Worm (Caenorhabditis elegans): ENCODE measurements around the gene pgm-3.

The pgm-3 gene

DNA sequence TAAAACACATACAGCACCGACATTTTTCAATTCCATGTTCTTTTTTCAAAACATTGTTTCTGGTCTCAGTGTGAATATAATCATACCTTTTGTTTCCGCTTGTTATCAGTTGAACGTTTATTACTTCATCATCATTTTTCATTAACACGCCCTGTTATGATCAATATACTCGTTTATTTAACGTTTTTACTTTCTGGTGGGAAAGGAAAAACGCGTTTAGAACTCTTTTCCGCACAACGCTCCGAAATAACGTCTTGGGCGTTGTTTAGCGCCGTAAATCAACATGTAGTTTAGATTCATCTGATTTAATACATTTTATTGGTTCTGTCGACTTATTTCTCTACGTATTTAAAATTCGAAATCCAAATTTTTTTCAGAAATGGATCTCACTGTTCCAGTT is at the start of gene pgm-3:
TSS of gene pgm-3 (plus strand) at position 378 of the 400 bp plus-strand sequence.
- no peak for TF ChIP-seq tab-1 (GFP tag; IDR thresholded peaks at IDR 0.05)
- no peak for TF ChIP-seq ztf-29 (GFP tag; IDR thresholded peaks at IDR 0.05)
- TF ChIP-seq ztf-23 (GFP tag; IDR thresholded peaks at IDR 0.05), result no peak

DNA sequence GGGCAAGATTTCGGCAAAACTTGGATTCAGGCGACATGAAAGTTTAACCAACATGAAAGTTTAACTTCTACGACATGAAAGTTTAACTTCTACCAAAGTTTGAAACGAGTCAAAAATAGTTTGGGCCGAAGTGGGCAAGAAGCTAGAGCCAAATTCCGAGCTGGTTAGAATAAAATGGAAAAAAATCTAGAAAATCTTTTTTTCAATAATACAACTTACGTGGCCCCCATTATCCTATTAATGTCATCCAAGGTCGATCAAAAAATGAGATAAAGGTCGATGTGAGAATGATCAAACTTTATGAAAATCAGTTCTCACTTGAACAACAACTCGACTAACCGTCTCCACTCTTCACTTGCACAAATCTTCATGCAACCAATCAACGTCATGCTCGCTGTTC is 48.2 kb upstream of the pgm-3 start, which contains the start of gene F08B4.8:
TSS of gene F08B4.8 (plus strand) at position 301 of the 400 bp plus-strand sequence.
- no peak for TF ChIP-seq cog-1 (tag; optimal IDR thresholded peaks at IDR 0.05)
- TF ChIP-seq T22C8.4 (GFP tag; IDR thresholded peaks at IDR 0.05), result no peak
- no peak for TF ChIP-seq med-1 (GFP tag; optimal IDR thresholded peaks at IDR 0.05; ENCODE audit: insufficient read depth)
- no peak for TF ChIP-seq klf-2 (GFP tag; conservative IDR thresholded peaks at IDR 0.05)
- no peak for TF ChIP-seq ztf-23 (GFP tag; IDR thresholded peaks at IDR 0.05)

DNA sequence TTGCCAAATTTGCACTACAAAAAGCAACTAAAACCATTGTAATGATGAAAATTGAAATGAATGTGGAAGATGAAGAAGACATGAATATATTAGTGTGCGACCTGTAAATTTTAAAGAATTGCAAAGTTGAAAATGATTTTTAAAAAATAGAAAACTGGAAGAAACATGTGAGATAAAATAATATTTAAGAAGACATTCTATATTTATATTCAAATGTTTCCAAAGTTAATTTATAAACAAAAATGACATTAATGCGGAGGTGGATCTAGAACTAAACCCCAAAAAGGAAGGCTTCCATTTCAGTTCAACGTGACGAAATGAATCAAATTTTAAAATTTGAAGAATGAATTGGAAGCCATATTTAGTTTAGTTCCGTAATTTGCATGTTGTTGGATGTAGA is 46.3 kb upstream of the pgm-3 start, which contains the start of gene nlp-60:
TSS of gene nlp-60 (minus strand) at position 101 of the 400 bp plus-strand sequence.
- TF ChIP-seq ztf-23 (GFP tag; IDR thresholded peaks at IDR 0.05), result no peak

DNA sequence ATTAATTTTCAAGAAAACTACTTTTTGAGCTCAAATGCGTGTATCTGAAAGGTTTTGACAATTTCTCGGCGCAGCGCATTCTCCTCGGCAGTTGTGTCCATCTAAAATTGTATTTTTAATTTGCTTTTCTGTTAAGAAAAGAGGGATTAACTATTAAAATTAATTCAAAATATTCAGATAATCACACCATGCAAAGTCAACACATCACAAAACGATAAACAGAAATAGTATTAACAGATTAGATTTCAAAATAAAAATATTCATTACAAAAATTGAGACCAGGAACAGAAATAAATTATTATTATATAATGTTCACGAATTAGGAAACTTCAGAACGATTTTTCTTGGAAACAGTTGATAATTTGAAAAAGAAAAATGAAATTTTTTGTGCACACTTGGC is 39.0 kb upstream of the pgm-3 start, which contains the start of gene pole-2:
TSS of gene pole-2 (minus strand) at position 101 of the 400 bp plus-strand sequence.
- TF ChIP-seq T22C8.4 (GFP tag; IDR thresholded peaks at IDR 0.05) (no peak), med-1 (GFP tag; optimal IDR thresholded peaks at IDR 0.05; ENCODE audit: insufficient read depth) (no peak), tab-1 (GFP tag; IDR thresholded peaks at IDR 0.05) (no peak), ztf-23 (GFP tag; IDR thresholded peaks at IDR 0.05) (no peak), ref-1 (GFP tag; conservative IDR thresholded peaks at IDR 0.05) (no peak), cog-1 (tag; optimal IDR thresholded peaks at IDR 0.05) (no peak), ztf-29 (GFP tag; IDR thresholded peaks at IDR 0.05) (no peak), klf-2 (GFP tag; conservative IDR thresholded peaks at IDR 0.05) (no peak), flt-1 (GFP tag; IDR thresholded peaks at IDR 0.05) (no peak)

DNA sequence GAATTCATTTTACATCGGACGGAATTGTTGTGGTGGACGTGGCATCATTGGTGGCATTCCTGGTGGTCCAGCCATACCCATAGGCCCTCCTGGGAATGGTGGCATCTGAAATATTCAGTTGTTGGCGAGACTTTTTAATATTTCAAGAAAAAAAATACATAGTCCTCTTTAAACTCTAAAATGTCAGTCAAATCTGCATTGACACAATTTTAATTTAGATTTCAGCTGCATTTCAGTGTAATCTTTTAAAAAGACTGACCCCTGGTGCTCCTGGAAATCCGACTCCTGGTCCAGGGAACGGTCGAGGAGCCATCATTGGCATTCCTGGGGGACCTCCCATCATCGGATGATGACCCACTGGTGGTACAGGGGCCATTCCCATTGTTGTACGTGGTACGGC is 38.6 kb upstream of the pgm-3 start:
- TF ChIP-seq ztf-29 (GFP tag; IDR thresholded peaks at IDR 0.05), result no peak
- no peak for TF ChIP-seq med-1 (GFP tag; optimal IDR thresholded peaks at IDR 0.05; ENCODE audit: insufficient read depth)
- no peak for TF ChIP-seq klf-2 (GFP tag; conservative IDR thresholded peaks at IDR 0.05)
- no peak for TF ChIP-seq ref-1 (GFP tag; conservative IDR thresholded peaks at IDR 0.05)
- TF ChIP-seq tab-1 (GFP tag; IDR thresholded peaks at IDR 0.05), result no peak
- no peak for TF ChIP-seq T22C8.4 (GFP tag; IDR thresholded peaks at IDR 0.05)
- TF ChIP-seq cog-1 (tag; optimal IDR thresholded peaks at IDR 0.05), result no peak

DNA sequence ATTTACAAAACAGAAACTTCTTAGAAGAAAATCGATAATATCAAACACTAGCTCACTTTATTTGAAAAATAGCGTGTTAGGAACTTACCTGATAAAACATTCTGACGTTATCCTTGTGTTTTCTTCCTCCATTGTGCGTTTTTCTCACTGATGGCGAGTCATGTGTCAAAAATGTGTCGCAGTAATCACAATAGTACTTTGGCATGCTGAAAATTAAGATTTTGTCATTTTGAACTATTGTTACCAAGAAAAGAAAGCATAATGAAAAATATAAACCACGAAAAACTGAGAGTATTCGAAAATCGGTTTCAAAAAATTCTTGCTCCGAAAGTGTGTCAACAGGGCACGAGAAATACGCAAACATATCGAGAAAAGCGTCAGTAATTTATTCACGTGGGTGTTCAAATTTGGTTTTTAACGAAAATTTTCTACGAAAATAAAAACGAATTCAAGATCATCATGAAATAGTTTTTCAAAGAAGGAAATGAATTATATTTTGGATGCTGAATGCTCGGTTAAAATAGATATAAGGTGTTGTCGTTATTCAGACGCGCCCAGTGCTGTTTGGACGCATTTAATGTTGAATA is 37.8 kb upstream of the pgm-3 start, which contains the start of gene snrp-3:
TSS of gene snrp-3 (minus strand) at position 206 of the 587 bp plus-strand sequence.
- TF ChIP-seq ref-1 (GFP tag; conservative IDR thresholded peaks at IDR 0.05) (no peak), klf-2 (GFP tag; conservative IDR thresholded peaks at IDR 0.05) (no peak), cog-1 (tag; optimal IDR thresholded peaks at IDR 0.05) (peak; percentile 37), ztf-29 (GFP tag; IDR thresholded peaks at IDR 0.05) (no peak), T22C8.4 (GFP tag; IDR thresholded peaks at IDR 0.05) (peak; percentile 70; the same call in 1 of the 2 replicates), tab-1 (GFP tag; IDR thresholded peaks at IDR 0.05) (no peak), med-1 (GFP tag; optimal IDR thresholded peaks at IDR 0.05; ENCODE audit: insufficient read depth) (no peak), flt-1 (GFP tag; IDR thresholded peaks at IDR 0.05) (no peak), ztf-23 (GFP tag; IDR thresholded peaks at IDR 0.05) (no peak)

DNA sequence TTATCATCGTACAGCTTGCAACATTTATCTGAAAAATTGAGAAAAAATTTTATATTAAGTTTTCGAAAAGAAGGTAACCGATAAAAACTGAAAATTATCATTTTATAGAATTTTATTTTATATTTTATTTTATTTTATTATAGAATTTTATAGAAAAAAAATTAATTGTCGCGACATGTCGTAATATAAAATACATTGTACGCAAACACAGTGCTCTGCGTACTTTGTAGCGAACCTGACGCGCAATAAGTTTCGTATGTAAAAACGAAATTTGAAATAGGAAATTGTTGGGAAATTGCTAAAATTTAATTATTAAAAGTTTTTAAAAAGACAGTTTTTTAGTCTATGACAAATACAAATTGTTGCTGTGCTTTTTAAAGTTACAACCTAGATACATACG is 34.0 kb upstream of the pgm-3 start, which contains the start of the genes hst-1 and ints-6:
TSS of gene hst-1 (minus strand) at position 28 of the 400 bp plus-strand sequence.
TSS of gene ints-6 (plus strand) at position 260 of the 400 bp plus-strand sequence.
- TF ChIP-seq med-1 (GFP tag; optimal IDR thresholded peaks at IDR 0.05; ENCODE audit: insufficient read depth) (no peak), tab-1 (GFP tag; IDR thresholded peaks at IDR 0.05) (no peak), klf-2 (GFP tag; conservative IDR thresholded peaks at IDR 0.05) (no peak), ztf-23 (GFP tag; IDR thresholded peaks at IDR 0.05) (no peak), T22C8.4 (GFP tag; IDR thresholded peaks at IDR 0.05) (no peak), flt-1 (GFP tag; IDR thresholded peaks at IDR 0.05) (no peak), cog-1 (tag; optimal IDR thresholded peaks at IDR 0.05) (no peak), ref-1 (GFP tag; conservative IDR thresholded peaks at IDR 0.05) (no peak), ztf-29 (GFP tag; IDR thresholded peaks at IDR 0.05) (no peak)

ce11 chrIV:8697436-8697835 is 28.1 kb upstream of the pgm-3 start, which contains the start of gene ttll-11:
TSS of gene ttll-11 (plus strand) at chrIV:8697736.
- TF ChIP-seq tab-1 (GFP tag; IDR thresholded peaks at IDR 0.05) (no peak), ztf-29 (GFP tag; IDR thresholded peaks at IDR 0.05) (no peak), klf-2 (GFP tag; conservative IDR thresholded peaks at IDR 0.05) (no peak), flt-1 (GFP tag; IDR thresholded peaks at IDR 0.05) (no peak), med-1 (GFP tag; optimal IDR thresholded peaks at IDR 0.05; ENCODE audit: insufficient read depth) (no peak), ztf-23 (GFP tag; IDR thresholded peaks at IDR 0.05) (no peak), ref-1 (GFP tag; conservative IDR thresholded peaks at IDR 0.05) (no peak), cog-1 (tag; optimal IDR thresholded peaks at IDR 0.05) (no peak), T22C8.4 (GFP tag; IDR thresholded peaks at IDR 0.05) (no peak)

ce11 chrIV:8705504-8705903 is 20.0 kb upstream of the pgm-3 start, which contains the start of gene H23L24.4:
TSS of gene H23L24.4 (minus strand) at chrIV:8705604.
- no peak for TF ChIP-seq med-1 (GFP tag; optimal IDR thresholded peaks at IDR 0.05; ENCODE audit: insufficient read depth)
- no peak for TF ChIP-seq cog-1 (tag; optimal IDR thresholded peaks at IDR 0.05)
- no peak for TF ChIP-seq ztf-29 (GFP tag; IDR thresholded peaks at IDR 0.05)
- TF ChIP-seq flt-1 (GFP tag; IDR thresholded peaks at IDR 0.05), result no peak
- no peak for TF ChIP-seq ref-1 (GFP tag; conservative IDR thresholded peaks at IDR 0.05)
- TF ChIP-seq klf-2 (GFP tag; conservative IDR thresholded peaks at IDR 0.05), result no peak
- TF ChIP-seq tab-1 (GFP tag; IDR thresholded peaks at IDR 0.05), result no peak
- TF ChIP-seq ztf-23 (GFP tag; IDR thresholded peaks at IDR 0.05), result no peak
- no peak for TF ChIP-seq T22C8.4 (GFP tag; IDR thresholded peaks at IDR 0.05)

DNA sequence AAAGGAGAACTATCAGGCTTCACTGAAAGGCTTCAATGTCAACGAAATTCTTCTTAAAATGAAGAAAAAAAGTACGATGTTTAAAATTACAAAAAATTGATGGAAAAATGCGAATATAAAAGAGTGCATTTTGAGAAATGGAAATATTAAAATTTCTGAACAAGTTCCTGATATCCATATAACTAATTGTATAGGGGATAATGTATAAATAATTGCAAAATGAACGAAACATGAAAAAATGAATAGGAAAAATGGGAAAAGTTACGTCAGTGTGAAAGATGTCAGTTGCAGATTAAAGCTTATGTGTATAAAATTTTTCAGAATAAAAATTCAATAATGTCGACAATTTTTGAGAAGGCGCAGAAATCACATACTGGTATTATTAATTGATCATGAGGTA is 17.5 kb upstream of the pgm-3 start:
- TF ChIP-seq ref-1 (GFP tag; conservative IDR thresholded peaks at IDR 0.05) (no peak), ztf-23 (GFP tag; IDR thresholded peaks at IDR 0.05) (no peak), cog-1 (tag; optimal IDR thresholded peaks at IDR 0.05) (no peak), ztf-29 (GFP tag; IDR thresholded peaks at IDR 0.05) (no peak), flt-1 (GFP tag; IDR thresholded peaks at IDR 0.05) (no peak), T22C8.4 (GFP tag; IDR thresholded peaks at IDR 0.05) (no peak), med-1 (GFP tag; optimal IDR thresholded peaks at IDR 0.05; ENCODE audit: insufficient read depth) (no peak), tab-1 (GFP tag; IDR thresholded peaks at IDR 0.05) (no peak), klf-2 (GFP tag; conservative IDR thresholded peaks at IDR 0.05) (no peak)
